Fruit fly (Drosophila melanogaster) whole organism, embryonic: ENCODE results near the gene CG5050.

Experiments
- ATbp ChIP-seq: fragments of 200-800 bp; sonication (Bioruptor generic); optimal IDR thresholded peaks from 2 replicates; lab custom pipeline; 2017; ENCODE audit warnings: missing biosample characterization, mild to moderate bottlenecking, missing genetic modification characterization, missing genetic modification reagents
- Atf-2 ChIP-seq: fragments of 200-800 bp; sonication (Bioruptor generic); optimal IDR thresholded peaks from 2 replicates; lab custom pipeline; 2016; ENCODE audit warnings: missing biosample characterization, missing genetic modification characterization
- Bgb ChIP-seq: fragments of 200-800 bp; sonication (Bioruptor generic); IDR thresholded peaks from 2 replicates; pipeline ENCODE4 v1.3.6; 2022; ENCODE audit warnings: missing biosample characterization, missing genetic modification characterization; ENCODE audit not compliant: partially characterized antibody
- CG1024 ChIP-seq: fragments of 200-800 bp; sonication (Bioruptor generic); IDR thresholded peaks from 2 replicates; pipeline ENCODE4 v1.3.6; 2022; ENCODE audit warnings: missing biosample characterization, missing genetic modification characterization
- CG10565 ChIP-seq: fragments of 200-800 bp; sonication (Bioruptor generic); optimal IDR thresholded peaks from 3 replicates; lab custom pipeline; 2016; ENCODE audit warnings: missing biosample characterization, mild to moderate bottlenecking, missing genetic modification characterization
- CG10959 ChIP-seq: fragments of 200-800 bp; sonication (Bioruptor generic); IDR thresholded peaks from 2 replicates; pipeline ENCODE4 v1.3.6; 2022; ENCODE audit warnings: missing biosample characterization, missing genetic modification characterization
- CG13123 ChIP-seq: fragments of 200-800 bp; sonication (Bioruptor generic); optimal IDR thresholded peaks from 2 replicates; lab custom pipeline; 2016; ENCODE audit warnings: missing biosample characterization, missing genetic modification characterization
- CG15011 ChIP-seq: fragments of 200-800 bp; sonication (Bioruptor generic); optimal IDR thresholded peaks from 3 replicates; lab custom pipeline; 2018; ENCODE audit warnings: missing biosample characterization, mild to moderate bottlenecking, missing genetic modification characterization
- CG15601 ChIP-seq: fragments of 200-800 bp; sonication (Bioruptor generic); optimal IDR thresholded peaks from 3 replicates; lab custom pipeline; 2019; ENCODE audit warnings: missing biosample characterization, mild to moderate bottlenecking, missing genetic modification characterization, moderate library complexity
- CG2116 ChIP-seq: fragments of 200-800 bp; sonication (Bioruptor generic); optimal IDR thresholded peaks from 3 replicates; lab custom pipeline; 2018; ENCODE audit warnings: missing biosample characterization, mild to moderate bottlenecking, missing genetic modification characterization
- CG3065 ChIP-seq: fragments of 200-800 bp; sonication (Bioruptor generic); optimal IDR thresholded peaks from 2 replicates; lab custom pipeline; 2016; ENCODE audit warnings: missing biosample characterization, missing genetic modification characterization
- CG3163 ChIP-seq: fragments of 200-800 bp; sonication (Bioruptor generic); optimal IDR thresholded peaks from 3 replicates; lab custom pipeline; 2016; ENCODE audit warnings: missing biosample characterization, missing genetic modification characterization
- CG32767 ChIP-seq: fragments of 200-800 bp; sonication (Bioruptor generic); IDR thresholded peaks from 2 replicates; pipeline ENCODE4 v1.3.6; 2022; ENCODE audit warnings: missing biosample characterization, missing genetic modification characterization
- CG33213 ChIP-seq: fragments of 200-800 bp; sonication (Bioruptor generic); optimal IDR thresholded peaks from 3 replicates; lab custom pipeline; 2016; ENCODE audit warnings: missing biosample characterization, missing genetic modification characterization
- CG33557 ChIP-seq: fragments of 200-800 bp; sonication (Bioruptor generic); optimal IDR thresholded peaks from 2 replicates; lab custom pipeline; 2019; ENCODE audit warnings: missing biosample characterization, mild to moderate bottlenecking, missing genetic modification characterization, moderate library complexity
- CG3726 ChIP-seq: fragments of 200-800 bp; sonication (Bioruptor generic); IDR thresholded peaks from 3 replicates; pipeline ENCODE4, ENCODE4 v1.3.6; 2022; ENCODE audit warnings: missing biosample characterization, missing genetic modification characterization
- CG3995 ChIP-seq: fragments of 200-800 bp; sonication (Bioruptor generic); optimal IDR thresholded peaks from 3 replicates; lab custom pipeline; 2016; ENCODE audit warnings: missing biosample characterization, missing genetic modification characterization
- CG7745 ChIP-seq: fragments of 200-800 bp; sonication (Bioruptor generic); optimal IDR thresholded peaks from 2 replicates; lab custom pipeline; 2018; ENCODE audit warnings: missing biosample characterization, mild to moderate bottlenecking, missing genetic modification characterization, moderate library complexity
- CG8924 ChIP-seq: fragments of 200-800 bp; optimal IDR thresholded peaks from 3 replicates; lab custom pipeline; 2019; ENCODE audit warnings: missing biosample characterization, mild to moderate bottlenecking, missing genetic modification characterization, moderate library complexity
- CG9609 ChIP-seq: fragments of 200-800 bp; sonication (Bioruptor generic); optimal IDR thresholded peaks from 3 replicates; lab custom pipeline; 2016; ENCODE audit warnings: missing biosample characterization, missing genetic modification characterization
- Camta ChIP-seq: fragments of 200-800 bp; sonication (Bioruptor generic); optimal IDR thresholded peaks from 2 replicates; lab custom pipeline; 2016; ENCODE audit warnings: missing biosample characterization, missing genetic modification characterization
- CrebB ChIP-seq: fragments of 200-800 bp; sonication (Bioruptor generic); optimal IDR thresholded peaks from 3 replicates; lab custom pipeline; 2018; ENCODE audit warnings: missing biosample characterization, mild to moderate bottlenecking, missing genetic modification characterization
- D ChIP-seq, 2 experiments: fragments of 200-800 bp in 1 of 2; fragments of >200 bp in 1 of 2; sonication (Bioruptor generic) in 1 of 2; optimal IDR thresholded peaks; 2 replicates in 1 of 2; 3 replicates in 1 of 2; lab custom pipeline; 2017; ENCODE audit warnings: mild to moderate bottlenecking in 1 of 2, missing biosample characterization in 1 of 2, missing genetic modification characterization in 1 of 2, missing genetic modification reagents in 1 of 2
- Deaf1 ChIP-seq: fragments of 200-800 bp; optimal IDR thresholded peaks from 3 replicates; lab custom pipeline; 2019; ENCODE audit warnings: missing biosample characterization, mild to moderate bottlenecking, missing genetic modification characterization, moderate library complexity
- Dp ChIP-seq: fragments of 200-800 bp; sonication (Bioruptor generic); optimal IDR thresholded peaks from 2 replicates; lab custom pipeline; 2018; ENCODE audit warnings: missing biosample characterization, mild to moderate bottlenecking, missing genetic modification characterization, moderate library complexity
- Drgx ChIP-seq: fragments of 200-800 bp; sonication (Bioruptor generic); IDR thresholded peaks from 2 replicates; pipeline ENCODE4 v1.3.6; 2022; ENCODE audit warnings: missing biosample characterization, missing genetic modification characterization
- Hand ChIP-seq: fragments of 200-800 bp; sonication (Bioruptor generic); optimal IDR thresholded peaks from 2 replicates; lab custom pipeline; 2017; ENCODE audit warnings: mild to moderate bottlenecking, missing biosample characterization, missing genetic modification reagents, missing genetic modification characterization
- Lpt ChIP-seq: fragments of >200 bp; optimal IDR thresholded peaks from 2 replicates; lab custom pipeline; 2018; ENCODE audit warnings: missing biosample characterization, missing genetic modification characterization
- MTF-1 ChIP-seq: fragments of 200-800 bp; sonication (Bioruptor generic); optimal IDR thresholded peaks from 2 replicates; lab custom pipeline; 2018; ENCODE audit warnings: missing biosample characterization, mild to moderate bottlenecking, missing genetic modification characterization, borderline replicate concordance
- Ssrp ChIP-seq: fragments of 200-800 bp; sonication (Bioruptor generic); optimal IDR thresholded peaks from 2 replicates; lab custom pipeline; 2018; ENCODE audit warnings: missing biosample characterization, mild to moderate bottlenecking, missing genetic modification characterization, moderate library complexity
- abd-A ChIP-seq: fragments of 200-800 bp; sonication (Bioruptor generic); optimal IDR thresholded peaks from 3 replicates; lab custom pipeline; 2019; ENCODE audit warnings: missing biosample characterization, mild to moderate bottlenecking, missing genetic modification characterization, moderate library complexity
- chn ChIP-seq: fragments of 200-800 bp; sonication (Bioruptor generic); optimal IDR thresholded peaks from 2 replicates; lab custom pipeline; 2016; ENCODE audit warnings: missing biosample characterization, missing genetic modification characterization
- crol ChIP-seq: fragments of 200-800 bp; sonication (Bioruptor generic); IDR thresholded peaks from 2 replicates; pipeline ENCODE4 v1.3.6; 2022; ENCODE audit warnings: missing biosample characterization, missing genetic modification characterization
- dan ChIP-seq: fragments of 200-800 bp; sonication (Bioruptor generic); IDR thresholded peaks from 2 replicates; pipeline ENCODE4 v1.3.6; 2022; ENCODE audit warnings: missing biosample characterization, missing genetic modification characterization
- danr ChIP-seq: fragments of 200-800 bp; sonication (Bioruptor generic); IDR thresholded peaks from 2 replicates; pipeline ENCODE4 v1.3.6; 2022; ENCODE audit warnings: missing biosample characterization, missing genetic modification characterization
- dm ChIP-seq: fragments of 200-800 bp; sonication (Bioruptor generic); optimal IDR thresholded peaks from 3 replicates; lab custom pipeline; 2016; ENCODE audit warnings: missing biosample characterization, missing genetic modification characterization
- gcm2 ChIP-seq: fragments of 200-800 bp; sonication (Bioruptor generic); optimal IDR thresholded peaks from 2 replicates; lab custom pipeline; 2016; ENCODE audit warnings: missing biosample characterization, missing genetic modification characterization
- gsb ChIP-seq: fragments of 200-800 bp; sonication (Bioruptor generic); IDR thresholded peaks from 2 replicates; pipeline ENCODE4 v1.3.6; 2022; ENCODE audit warnings: missing biosample characterization, missing genetic modification characterization
- gsb-n ChIP-seq: fragments of 200-800 bp; sonication (Bioruptor generic); optimal IDR thresholded peaks from 3 replicates; lab custom pipeline; 2018; ENCODE audit warnings: missing biosample characterization, mild to moderate bottlenecking, missing genetic modification characterization
- knrl ChIP-seq: fragments of 200-800 bp; sonication (Bioruptor generic); IDR thresholded peaks from 3 replicates; pipeline ENCODE4 v1.3.6; 2022; ENCODE audit warnings: missing biosample characterization, missing genetic modification characterization; ENCODE audit not compliant: partially characterized antibody
- mam ChIP-seq: fragments of 200-800 bp; sonication (Bioruptor generic); optimal IDR thresholded peaks from 3 replicates; lab custom pipeline; 2016; ENCODE audit warnings: missing biosample characterization, missing genetic modification characterization
- nom ChIP-seq: fragments of 200-800 bp; sonication (Bioruptor generic); optimal IDR thresholded peaks from 2 replicates; lab custom pipeline; 2017; ENCODE audit warnings: missing biosample characterization, missing genetic modification characterization, mild to moderate bottlenecking, moderate library complexity, missing genetic modification reagents
- sd ChIP-seq: fragments of 200-800 bp; sonication (Bioruptor generic); optimal IDR thresholded peaks from 3 replicates; lab custom pipeline; 2018; ENCODE audit warnings: missing biosample characterization, mild to moderate bottlenecking, missing genetic modification characterization, moderate library complexity
- sna ChIP-seq: fragments of 200-800 bp; sonication (Bioruptor generic); IDR thresholded peaks from 2 replicates; pipeline ENCODE4 v1.3.6; 2022; ENCODE audit warnings: missing biosample characterization, missing genetic modification characterization; ENCODE audit not compliant: partially characterized antibody
- stc ChIP-seq: fragments of 200-800 bp; sonication (Bioruptor generic); IDR thresholded peaks from 2 replicates; pipeline ENCODE4 v1.3.6; 2022; ENCODE audit warnings: missing biosample characterization, missing genetic modification characterization
- trh ChIP-seq: fragments of 200-800 bp; sonication (Bioruptor generic); optimal IDR thresholded peaks from 2 replicates; lab custom pipeline; 2016; ENCODE audit warnings: missing biosample characterization, missing genetic modification characterization
- unc-4 ChIP-seq: fragments of 200-800 bp; sonication (Bioruptor generic); IDR thresholded peaks from 2 replicates; pipeline ENCODE4 v1.3.6; 2022; ENCODE audit warnings: missing biosample characterization, missing genetic modification characterization; ENCODE audit not compliant: partially characterized antibody
- unpg ChIP-seq: fragments of 200-800 bp; sonication (Bioruptor generic); optimal IDR thresholded peaks from 3 replicates; lab custom pipeline; 2018; ENCODE audit warnings: missing biosample characterization, mild to moderate bottlenecking, missing genetic modification characterization, moderate library complexity

CG5050 gene

dm6 chr2L:17429788-17430587 is 22.7 kb upstream of the CG5050 start (continued):
- peak; percentile 94 for TF ChIP-seq ATbp (GFP tag; lab: Kevin White, UChicago)
- peak; percentile 98 for TF ChIP-seq unpg (GFP tag; lab: Kevin White, UChicago)
- TF ChIP-seq abd-A (tag; lab: Kevin White, UChicago) = peak; percentile 87
- peak; percentile 52 for TF ChIP-seq sd
- no peak for TF ChIP-seq dan (GFP tag; lab: Robert Waterston, UW)
- TF ChIP-seq danr = peak; percentile 93
- TF ChIP-seq mam = peak; percentile 56
- TF ChIP-seq CG10565 = no peak
- TF ChIP-seq CG15011 = peak; percentile 92
- no peak for TF ChIP-seq unc-4 (GFP tag; lab: Robert Waterston, UW)
- peak; percentile 55 for TF ChIP-seq CG3995 (GFP tag; lab: Kevin White, UChicago)
- TF ChIP-seq CG7745 (tag; lab: Kevin White, UChicago) = no peak
- peak; percentile 89 for TF ChIP-seq Deaf1
- TF ChIP-seq CG3065 (GFP tag; lab: Kevin White, UChicago) = peak; percentile 8
- TF ChIP-seq knrl (GFP tag; lab: Robert Waterston, UW) = no peak
- TF ChIP-seq Lpt (GFP tag; lab: Kevin White, UChicago) = no peak
- TF ChIP-seq gcm2 (GFP tag; lab: Kevin White, UChicago) = no peak
- no peak; the same call in 1 of the 2 replicates for TF ChIP-seq Bgb (GFP tag; lab: Robert Waterston, UW)
- no peak for TF ChIP-seq dm (GFP tag; lab: Kevin White, UChicago)
- peak; percentile 88 for TF ChIP-seq Hand
- TF ChIP-seq stc (GFP tag; lab: Robert Waterston, UW) = peak; percentile 96
- no peak for TF ChIP-seq D (optimal IDR thresholded peaks at IDR 0.05; lab: Kevin White, UChicago)
- TF ChIP-seq D (GFP tag; optimal IDR thresholded peaks at IDR 0.05; lab: Kevin White, UChicago) = peak; percentile 96
- peak; percentile 49 for TF ChIP-seq Camta (GFP tag; lab: Kevin White, UChicago)
- TF ChIP-seq CrebB = peak; percentile 87
- TF ChIP-seq Dp (GFP tag; lab: Kevin White, UChicago) = no peak
- peak; percentile 46 for TF ChIP-seq CG15601 (tag; lab: Kevin White, UChicago)
- TF ChIP-seq trh = peak; percentile 16
- peak; percentile 81 for TF ChIP-seq CG33557
- TF ChIP-seq CG10959 (GFP tag; lab: Robert Waterston, UW) = peak; percentile 59; the same call in 1 of the 2 replicates
- peak; percentile 14 for TF ChIP-seq CG3163
- TF ChIP-seq sna = no peak
- TF ChIP-seq Drgx (GFP tag; lab: Robert Waterston, UW) = peak; percentile 81
- peak; percentile 69 for TF ChIP-seq Ssrp (tag; lab: Kevin White, UChicago)
- TF ChIP-seq CG2116 = peak; percentile 46
- peak; percentile 98 for TF ChIP-seq CG8924 (tag; lab: Kevin White, UChicago)
- TF ChIP-seq Atf-2 = peak; percentile 53
- no peak for TF ChIP-seq CG33213 (GFP tag; lab: Kevin White, UChicago)
- peak; percentile 34 for TF ChIP-seq CG9609 (GFP tag; lab: Kevin White, UChicago)
- peak; percentile 65 for TF ChIP-seq CG13123
- peak; percentile 91 for TF ChIP-seq CG3726 (GFP tag; lab: Robert Waterston, UW)
- peak; percentile 78 for TF ChIP-seq MTF-1 (GFP tag; lab: Kevin White, UChicago)
- peak; percentile 86 for TF ChIP-seq CG32767 (GFP tag; lab: Robert Waterston, UW)
- TF ChIP-seq gsb = peak; percentile 87
- peak; percentile 27 for TF ChIP-seq chn (GFP tag; lab: Kevin White, UChicago)
- TF ChIP-seq gsb-n (tag; lab: Kevin White, UChicago) = peak; percentile 90
- peak; percentile 93 for TF ChIP-seq nom
- TF ChIP-seq crol (GFP tag; lab: Robert Waterston, UW) = peak; percentile 97
- peak; percentile 76 for TF ChIP-seq CG1024 (GFP tag; lab: Robert Waterston, UW)
